Fruit fly (Drosophila melanogaster) whole organism, prepupa: Measurements from ENCODE around the gene Helz.

Experiments
- CG15336 ChIP-seq: fragments of 200-800 bp; sonication (Bioruptor generic); IDR thresholded peaks from 2 replicates; pipeline ENCODE4 v1.3.6; 2022; ENCODE audit warnings: missing biosample characterization, missing genetic modification characterization
- CG3032 ChIP-seq: fragments of 200-800 bp; optimal IDR thresholded peaks from 2 replicates; lab custom pipeline; 2019; ENCODE audit warnings: missing biosample characterization, mild to moderate bottlenecking, missing genetic modification characterization, moderate library complexity
- CG34406 ChIP-seq: fragments of 200-800 bp; sonication (Bioruptor generic); optimal IDR thresholded peaks from 3 replicates; lab custom pipeline; 2016; ENCODE audit warnings: missing biosample characterization, missing genetic modification characterization
- CG4318 ChIP-seq: fragments of 200-800 bp; sonication (Bioruptor generic); optimal IDR thresholded peaks from 3 replicates; lab custom pipeline; 2017; ENCODE audit warnings: missing biosample characterization, mild to moderate bottlenecking, missing genetic modification characterization
- Eip75B ChIP-seq: fragments of 200-800 bp; sonication (Bioruptor generic); optimal IDR thresholded peaks from 3 replicates; lab custom pipeline; 2016; ENCODE audit warnings: missing biosample characterization, missing genetic modification characterization
- OdsH ChIP-seq: fragments of 200-800 bp; sonication (Bioruptor generic); optimal IDR thresholded peaks from 3 replicates; lab custom pipeline; 2016; ENCODE audit warnings: missing biosample characterization, missing genetic modification characterization
- Sox14 ChIP-seq: fragments of 200-800 bp; sonication (Bioruptor generic); optimal IDR thresholded peaks from 3 replicates; lab custom pipeline; 2016; ENCODE audit warnings: missing biosample characterization, missing genetic modification characterization
- fd85E ChIP-seq: fragments of 200-800 bp; sonication (Bioruptor generic); optimal IDR thresholded peaks from 3 replicates; lab custom pipeline; 2016; ENCODE audit warnings: missing biosample characterization, missing genetic modification characterization
- fkh ChIP-seq: fragments of 200-800 bp; sonication (Bioruptor generic); optimal IDR thresholded peaks from 3 replicates; lab custom pipeline; 2017; ENCODE audit warnings: missing biosample characterization, mild to moderate bottlenecking, missing genetic modification characterization, moderate library complexity
- lz ChIP-seq: fragments of 200-800 bp; sonication (Bioruptor generic); optimal IDR thresholded peaks from 3 replicates; lab custom pipeline; 2016; ENCODE audit warnings: missing biosample characterization, missing genetic modification characterization
- ss ChIP-seq, 2 experiments: fragments of 200-800 bp; sonication (Bioruptor generic); optimal IDR thresholded peaks; 2 replicates in 1 of 2; 3 replicates in 1 of 2; lab custom pipeline; 2017 to 2018; ENCODE audit warnings: mild to moderate bottlenecking in 2 of 2, missing biosample characterization in 2 of 2, missing genetic modification characterization in 2 of 2, moderate library complexity in 1 of 2
- vri ChIP-seq: fragments of 200-800 bp; sonication (Bioruptor generic); optimal IDR thresholded peaks from 3 replicates; lab custom pipeline; 2016; ENCODE audit warnings: missing biosample characterization, mild to moderate bottlenecking, missing genetic modification characterization

DNA sequence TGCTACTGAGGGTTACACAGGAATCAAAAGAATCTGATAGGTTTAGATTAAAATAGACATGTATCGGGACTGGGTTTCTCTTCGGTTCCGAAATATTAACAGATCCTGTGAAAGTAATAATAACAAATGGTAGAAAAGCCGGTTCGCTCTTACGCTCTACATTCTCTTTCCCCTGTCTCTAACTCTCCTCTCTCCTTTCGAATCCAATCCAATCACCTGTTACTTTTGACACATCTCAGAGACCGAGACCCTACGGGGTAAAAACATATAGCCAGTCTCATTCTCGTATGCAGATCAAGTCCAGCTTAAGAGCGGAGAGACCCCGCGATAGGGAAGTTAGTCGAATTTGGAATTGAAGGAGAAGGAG is 31.0 kb upstream of the Helz start:
- TF ChIP-seq OdsH (no peak), Eip75B (GFP tag; lab: Kevin White, UChicago) (no peak), ss (GFP tag; optimal IDR thresholded peaks at IDR 0.05; lab: Kevin White, UChicago) (no peak), fd85E (GFP tag; lab: Kevin White, UChicago) (no peak), lz (no peak), CG34406 (no peak), CG4318 (no peak), vri (GFP tag; lab: Kevin White, UChicago) (no peak), CG3032 (no peak), fkh (GFP tag; lab: Kevin White, UChicago) (no peak), CG15336 (no peak), Sox14 (GFP tag; lab: Kevin White, UChicago) (no peak)
